Worm (Caenorhabditis elegans) whole organism, midembryonic: Measurements from ENCODE around the gene sam-10.

ENCODE experiments used
- T22C8.4 ChIP-seq: fragments of 200-800 bp; sonication (Bioruptor generic); IDR thresholded peaks from 2 replicates; pipeline ENCODE4 v1.3.6; 2022; ENCODE audit warnings: missing genetic modification characterization, missing compliant biosample characterization
- flt-1 ChIP-seq: fragments of 200-800 bp; sonication (Bioruptor generic); IDR thresholded peaks from 2 replicates; pipeline ENCODE4 v1.3.6; 2022; ENCODE audit warnings: missing genetic modification characterization, missing compliant biosample characterization
- klf-2 ChIP-seq: fragments of 200-800 bp; sonication (Bioruptor generic); conservative IDR thresholded peaks from 2 replicates; pipeline ENCODE4 v1.3.6; 2022; ENCODE audit warnings: missing genetic modification reagents, missing genetic modification characterization, missing compliant biosample characterization
- med-1 ChIP-seq: sonication (generic microtip); optimal IDR thresholded peaks from 2 replicates; lab custom pipeline; 2017; ENCODE audit warnings: missing genetic modification characterization, mild to moderate bottlenecking, missing compliant biosample characterization, antibody characterized with exemption, missing genetic modification reagents; ENCODE audit not compliant: insufficient read depth
- ref-1 ChIP-seq: fragments of 200-800 bp; sonication (Bioruptor generic); conservative IDR thresholded peaks from 2 replicates; pipeline ENCODE4 v1.3.6; 2022; ENCODE audit warnings: missing genetic modification reagents, missing genetic modification characterization, missing compliant biosample characterization
- tab-1 ChIP-seq: fragments of 200-800 bp; sonication (Bioruptor generic); IDR thresholded peaks from 2 replicates; pipeline ENCODE4 v1.3.6; 2022; ENCODE audit warnings: missing genetic modification characterization, missing compliant biosample characterization
- ztf-23 ChIP-seq: fragments of 200-800 bp; sonication (Bioruptor generic); IDR thresholded peaks from 2 replicates; pipeline ENCODE4 v1.3.6; 2022; ENCODE audit warnings: missing genetic modification reagents, missing genetic modification characterization, missing compliant biosample characterization

- TF ChIP-seq ref-1 (no peak), ztf-23 (no peak), tab-1 (GFP tag; lab: Robert Waterston, UW) (no peak), med-1 (GFP tag; lab: Kevin White, UChicago) (no peak), klf-2 (no peak), flt-1 (GFP tag; lab: Robert Waterston, UW) (no peak), T22C8.4 (no peak)
Measured at ce11 chrII:13284148-13284547, 46.2 kb downstream of the sam-10 start.
